Fruit fly (Drosophila melanogaster) whole organism, wandering third instar larva: Measurements from ENCODE around the gene peb.
A peak's percentile ranks its signal among the peaks of the same experiment; 100 is the strongest.

Experiments
- Abd-B ChIP-seq: fragments of >200 bp; optimal IDR thresholded peaks from 2 replicates; lab custom pipeline; 2017; ENCODE audit warnings: missing biosample characterization, missing genetic modification characterization
- CrebA ChIP-seq: fragments of 200-800 bp; sonication (Bioruptor generic); optimal IDR thresholded peaks from 2 replicates; lab custom pipeline; 2016; ENCODE audit warnings: missing biosample characterization, mild to moderate bottlenecking, missing genetic modification characterization, borderline replicate concordance
- Dfd ChIP-seq: fragments of >200 bp; optimal IDR thresholded peaks from 2 replicates; lab custom pipeline; 2017; ENCODE audit warnings: missing biosample characterization, missing genetic modification characterization
- Dif ChIP-seq: fragments of 200-275, 200-300 bp; sonication (Bioruptor generic); optimal IDR thresholded peaks from 2 replicates; lab custom pipeline; 2018; ENCODE audit warnings: missing biosample characterization, missing genetic modification characterization; ENCODE audit not compliant: partially characterized antibody
- GATAd ChIP-seq: sonication (Bioruptor generic); optimal IDR thresholded peaks from 2 replicates; lab custom pipeline; 2016; ENCODE audit warnings: missing biosample characterization, missing genetic modification characterization
- HLH106 ChIP-seq: fragments of 200-800 bp; optimal IDR thresholded peaks from 3 replicates; lab custom pipeline; 2019; ENCODE audit warnings: missing biosample characterization, mild to moderate bottlenecking, missing genetic modification characterization, moderate library complexity
- Hnf4 ChIP-seq: fragments of 200-800 bp; sonication (Bioruptor generic); optimal IDR thresholded peaks from 2 replicates; lab custom pipeline; 2016; ENCODE audit warnings: missing biosample characterization, mild to moderate bottlenecking, missing genetic modification characterization
- Hr83 ChIP-seq: fragments of 200-300 bp; sonication (Bioruptor generic); optimal IDR thresholded peaks from 2 replicates; lab custom pipeline; 2016; ENCODE audit warnings: missing biosample characterization, mild to moderate bottlenecking, missing genetic modification characterization, moderate library complexity; ENCODE audit not compliant: poor library complexity, severe bottlenecking
- Jra ChIP-seq: sonication (Bioruptor generic); optimal IDR thresholded peaks from 2 replicates; lab custom pipeline; 2016; ENCODE audit warnings: missing biosample characterization, missing genetic modification characterization
- Mio ChIP-seq: sonication (Bioruptor generic); optimal IDR thresholded peaks from 2 replicates; lab custom pipeline; 2016; ENCODE audit warnings: missing biosample characterization, missing genetic modification characterization
- OdsH ChIP-seq: fragments of 200-800 bp; sonication (Bioruptor generic); optimal IDR thresholded peaks from 2 replicates; lab custom pipeline; 2016; ENCODE audit warnings: missing biosample characterization, mild to moderate bottlenecking, missing genetic modification characterization
- Rel ChIP-seq, 2 experiments: fragments of 200-800 bp; sonication (Bioruptor generic) in 1 of 2; optimal IDR thresholded peaks; 2 replicates in 1 of 2; 3 replicates in 1 of 2; lab custom pipeline; 2016 to 2019; ENCODE audit warnings: mild to moderate bottlenecking in 2 of 2, missing biosample characterization in 2 of 2, missing genetic modification characterization in 2 of 2, moderate library complexity in 1 of 2
- Sp1 ChIP-seq: fragments of 200-800 bp; sonication (Bioruptor generic); optimal IDR thresholded peaks from 3 replicates; lab custom pipeline; 2019; ENCODE audit warnings: missing biosample characterization, mild to moderate bottlenecking, missing genetic modification characterization, moderate library complexity
- Vsx2 ChIP-seq: fragments of 200-300, 225-300 bp; sonication (Bioruptor generic); optimal IDR thresholded peaks from 2 replicates; lab custom pipeline; 2018; ENCODE audit warnings: missing biosample characterization, missing genetic modification characterization; ENCODE audit not compliant: partially characterized antibody
- brk ChIP-seq: fragments of 200-800 bp; sonication (Bioruptor generic); optimal IDR thresholded peaks from 2 replicates; lab custom pipeline; 2016; ENCODE audit warnings: missing biosample characterization, mild to moderate bottlenecking, missing genetic modification characterization
- ey ChIP-seq: fragments of 200-800 bp; sonication (Bioruptor generic); optimal IDR thresholded peaks from 2 replicates; lab custom pipeline; 2016; ENCODE audit warnings: missing biosample characterization, missing genetic modification characterization
- foxo ChIP-seq, 2 experiments: fragments of 200-800 bp; sonication (Bioruptor generic); optimal IDR thresholded peaks; 2 replicates in 1 of 2; 3 replicates in 1 of 2; lab custom pipeline; 2016 to 2017; ENCODE audit warnings: missing biosample characterization in 2 of 2, missing genetic modification characterization in 2 of 2
- fru ChIP-seq: fragments of 200-800 bp; sonication (Bioruptor generic); optimal IDR thresholded peaks from 3 replicates; lab custom pipeline; 2016; ENCODE audit warnings: missing biosample characterization, mild to moderate bottlenecking, missing genetic modification characterization
- h ChIP-seq: fragments of 200-800 bp; sonication (Bioruptor generic); optimal IDR thresholded peaks from 3 replicates; lab custom pipeline; 2016; ENCODE audit warnings: missing biosample characterization, mild to moderate bottlenecking, missing genetic modification characterization
- jim ChIP-seq: fragments of 175-275, 200-325 bp; sonication (Bioruptor generic); optimal IDR thresholded peaks from 2 replicates; lab custom pipeline; 2016; ENCODE audit warnings: missing biosample characterization, mild to moderate bottlenecking, missing genetic modification characterization
- lola ChIP-seq: fragments of >200 bp; optimal IDR thresholded peaks from 2 replicates; lab custom pipeline; 2017; ENCODE audit warnings: missing biosample characterization, missing genetic modification characterization
- pan ChIP-seq: fragments of >200 bp; optimal IDR thresholded peaks from 2 replicates; lab custom pipeline; 2017
- psq ChIP-seq: fragments of 200-800 bp; sonication (Bioruptor generic); optimal IDR thresholded peaks from 3 replicates; lab custom pipeline; 2017; ENCODE audit warnings: missing biosample characterization, mild to moderate bottlenecking, missing genetic modification characterization, moderate library complexity
- sage ChIP-seq: fragments of 200-800 bp; sonication (Bioruptor generic); optimal IDR thresholded peaks from 2 replicates; lab custom pipeline; 2016; ENCODE audit warnings: missing biosample characterization, mild to moderate bottlenecking, missing genetic modification characterization
- sv ChIP-seq: fragments of 200-800 bp; sonication (Bioruptor generic); optimal IDR thresholded peaks from 3 replicates; lab custom pipeline; 2016; ENCODE audit warnings: missing biosample characterization, missing genetic modification characterization
- usp ChIP-seq: fragments of >200 bp; optimal IDR thresholded peaks from 2 replicates; lab custom pipeline; 2017; ENCODE audit warnings: missing biosample characterization, missing genetic modification characterization
- woc ChIP-seq: sonication (Bioruptor generic); optimal IDR thresholded peaks from 2 replicates; lab custom pipeline; 2016; ENCODE audit warnings: missing biosample characterization, mild to moderate bottlenecking, missing genetic modification characterization

The peb gene

dm6 chrX:4573971-4574370 lies 43.4 kb upstream of the peb start:
- TF ChIP-seq fru (GFP tag; lab: Kevin White, UChicago): peak; percentile 1
- TF ChIP-seq Jra (GFP tag; lab: Kevin White, UChicago): no peak
- peak in 1 of 2 experiments; percentile 25 for TF ChIP-seq foxo (GFP tag; optimal IDR thresholded peaks at IDR 0.05; lab: Kevin White, UChicago)
- TF ChIP-seq sage: no peak
- no peak for TF ChIP-seq HLH106 (tag; lab: Kevin White, UChicago)

dm6 chrX:4581769-4582168 lies 35.6 kb upstream of the peb start:
- TF ChIP-seq foxo (GFP tag; optimal IDR thresholded peaks at IDR 0.05; lab: Kevin White, UChicago) (peak in 1 of 2 experiments; percentile 28), usp (GFP tag; lab: Kevin White, UChicago) (no peak), h (peak; percentile 3), fru (GFP tag; lab: Kevin White, UChicago) (peak; percentile 13)

- TF ChIP-seq Vsx2: no peak
- TF ChIP-seq Hnf4: no peak
- no peak for TF ChIP-seq fru (GFP tag; lab: Kevin White, UChicago)
- TF ChIP-seq lola (GFP tag; lab: Kevin White, UChicago): no peak
- no peak for TF ChIP-seq HLH106 (tag; lab: Kevin White, UChicago)
- no peak for TF ChIP-seq Rel (GFP tag; optimal IDR thresholded peaks at IDR 0.05; lab: Kevin White, UChicago)
- no peak for TF ChIP-seq Rel (tag; optimal IDR thresholded peaks at IDR 0.05; lab: Kevin White, UChicago)
- TF ChIP-seq ey (GFP tag; lab: Kevin White, UChicago): no peak
- TF ChIP-seq Dfd (GFP tag; lab: Kevin White, UChicago): no peak
- TF ChIP-seq foxo (GFP tag; optimal IDR thresholded peaks at IDR 0.05; lab: Kevin White, UChicago): no peak
- TF ChIP-seq CrebA (GFP tag; lab: Kevin White, UChicago): no peak
- TF ChIP-seq, all 38 proteins: peak for 0
Observed at dm6 chrX:4582422-4582821, 34.9 kb upstream of the peb start.

DNA sequence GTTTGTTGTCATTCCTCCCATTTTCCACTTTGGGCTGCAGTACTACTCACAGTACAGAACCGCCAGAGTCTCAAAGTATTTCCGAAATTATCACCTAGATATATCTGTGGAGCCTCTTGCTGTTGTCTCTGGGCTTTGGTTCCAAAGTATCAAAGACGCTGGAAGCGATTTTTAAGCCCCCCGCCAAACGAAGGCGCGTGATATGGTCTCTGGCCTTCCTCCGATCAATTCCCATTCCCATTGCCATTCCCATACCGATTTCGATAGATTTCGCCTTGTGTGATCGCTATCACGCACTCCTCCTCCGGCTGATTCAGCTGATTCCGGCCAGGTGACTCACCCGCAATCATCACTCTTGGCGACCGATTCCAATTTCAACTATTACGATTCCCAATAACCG lies 29.8 kb upstream of the peb start:
- TF ChIP-seq ey (GFP tag; lab: Kevin White, UChicago): no peak
- TF ChIP-seq GATAd (GFP tag; lab: Kevin White, UChicago): no peak
- no peak for TF ChIP-seq OdsH
- no peak for TF ChIP-seq Rel (GFP tag; optimal IDR thresholded peaks at IDR 0.05; lab: Kevin White, UChicago)
- no peak for TF ChIP-seq Rel (tag; optimal IDR thresholded peaks at IDR 0.05; lab: Kevin White, UChicago)
- no peak for TF ChIP-seq Dfd (GFP tag; lab: Kevin White, UChicago)
- no peak for TF ChIP-seq Mio (GFP tag; lab: Kevin White, UChicago)
- TF ChIP-seq Hr83 (GFP tag; lab: Kevin White, UChicago): no peak
- no peak for TF ChIP-seq woc (GFP tag; lab: Kevin White, UChicago)
- no peak for TF ChIP-seq pan (lab: Kevin White, UChicago)
- TF ChIP-seq fru (GFP tag; lab: Kevin White, UChicago): no peak
- no peak for TF ChIP-seq foxo (GFP tag; optimal IDR thresholded peaks at IDR 0.05; lab: Kevin White, UChicago)
- TF ChIP-seq Abd-B (GFP tag; lab: Kevin White, UChicago): no peak
- TF ChIP-seq, all 38 proteins: peak for 0

- TF ChIP-seq Dif (no peak), psq (no peak), lola (GFP tag; lab: Kevin White, UChicago) (no peak), jim (GFP tag; lab: Kevin White, UChicago) (no peak), Sp1 (GFP tag; lab: Kevin White, UChicago) (no peak), Jra (GFP tag; lab: Kevin White, UChicago) (no peak), Hr83 (GFP tag; lab: Kevin White, UChicago) (no peak), Abd-B (GFP tag; lab: Kevin White, UChicago) (no peak), sv (GFP tag; lab: Kevin White, UChicago) (no peak), Dfd (GFP tag; lab: Kevin White, UChicago) (no peak), usp (GFP tag; lab: Kevin White, UChicago) (no peak), sage (no peak), brk (GFP tag; lab: Kevin White, UChicago) (no peak), ey (GFP tag; lab: Kevin White, UChicago) (no peak)
- TF ChIP-seq, all 38 proteins: peak for 0
Observed at dm6 chrX:4588981-4589380, 28.4 kb upstream of the peb start.
